Fruit fly (Drosophila melanogaster) whole organism, embryonic: ENCODE results near the gene CG14659.

Source experiments
- Atf-2 ChIP-seq: fragments of 200-800 bp; sonication (Bioruptor generic); optimal IDR thresholded peaks from 2 replicates; lab custom pipeline; 2016; ENCODE audit warnings: missing biosample characterization, missing genetic modification characterization
- CG10959 ChIP-seq: fragments of 200-800 bp; sonication (Bioruptor generic); IDR thresholded peaks from 2 replicates; pipeline ENCODE4 v1.3.6; 2022; ENCODE audit warnings: missing biosample characterization, missing genetic modification characterization
- CG11504 ChIP-seq: fragments of 200-800 bp; sonication (Bioruptor generic); optimal IDR thresholded peaks from 3 replicates; lab custom pipeline; 2019; ENCODE audit warnings: missing biosample characterization, mild to moderate bottlenecking, missing genetic modification characterization, moderate library complexity
- CG12104 ChIP-seq: fragments of 200-800 bp; sonication (Bioruptor generic); optimal IDR thresholded peaks from 3 replicates; lab custom pipeline; 2016; ENCODE audit warnings: missing biosample characterization, missing genetic modification characterization
- CG13624 ChIP-seq: fragments of 200-800 bp; sonication (Bioruptor generic); optimal IDR thresholded peaks from 2 replicates; lab custom pipeline; 2016; ENCODE audit warnings: missing biosample characterization, missing genetic modification characterization
- CG14050 ChIP-seq: fragments of 200-800 bp; sonication (Bioruptor generic); IDR thresholded peaks from 3 replicates; pipeline ENCODE4 v1.3.6; 2022; ENCODE audit warnings: missing biosample characterization, missing genetic modification characterization
- CG15073 ChIP-seq: fragments of 200-800 bp; sonication (Bioruptor generic); optimal IDR thresholded peaks from 2 replicates; lab custom pipeline; 2016; ENCODE audit warnings: missing biosample characterization, missing genetic modification characterization
- CG31441 ChIP-seq: fragments of 200-800 bp; sonication (Bioruptor generic); IDR thresholded peaks from 2 replicates; pipeline ENCODE4 v1.3.6; 2022; ENCODE audit warnings: missing biosample characterization, missing genetic modification characterization
- CG3281 ChIP-seq: fragments of 200-800 bp; sonication (Bioruptor generic); optimal IDR thresholded peaks from 3 replicates; lab custom pipeline; 2017; ENCODE audit warnings: missing biosample characterization, mild to moderate bottlenecking, missing genetic modification characterization
- CG3838 ChIP-seq: fragments of 200-800 bp; sonication (Bioruptor generic); optimal IDR thresholded peaks from 3 replicates; lab custom pipeline; 2016; ENCODE audit warnings: missing biosample characterization, missing genetic modification characterization
- CG4404 ChIP-seq: fragments of 200-800 bp; sonication (Bioruptor generic); IDR thresholded peaks from 2 replicates; pipeline ENCODE4 v1.3.6; 2022; ENCODE audit warnings: missing biosample characterization, missing genetic modification characterization
- CG7271 ChIP-seq: fragments of 200-800 bp; sonication (Bioruptor generic); optimal IDR thresholded peaks from 2 replicates; lab custom pipeline; 2018; ENCODE audit warnings: missing biosample characterization, mild to moderate bottlenecking, missing genetic modification characterization, moderate library complexity
- CG8089 ChIP-seq: fragments of 200-800 bp; sonication (Bioruptor generic); optimal IDR thresholded peaks from 3 replicates; lab custom pipeline; 2016; ENCODE audit warnings: missing biosample characterization, missing genetic modification characterization
- CG8478 ChIP-seq: fragments of >200 bp; optimal IDR thresholded peaks from 2 replicates; lab custom pipeline; 2018
- CG8924 ChIP-seq: fragments of 200-800 bp; optimal IDR thresholded peaks from 3 replicates; lab custom pipeline; 2019; ENCODE audit warnings: missing biosample characterization, mild to moderate bottlenecking, missing genetic modification characterization, moderate library complexity
- CG9817 ChIP-seq: fragments of 200-800 bp; sonication (Bioruptor generic); optimal IDR thresholded peaks from 2 replicates; lab custom pipeline; 2018; ENCODE audit warnings: missing biosample characterization, mild to moderate bottlenecking, missing genetic modification characterization, moderate library complexity
- Dad ChIP-seq: fragments of 200-800 bp; sonication (Bioruptor generic); optimal IDR thresholded peaks from 3 replicates; lab custom pipeline; 2016; ENCODE audit warnings: missing biosample characterization, missing genetic modification characterization
- HmgD ChIP-seq: fragments of 200-800 bp; sonication (Bioruptor generic); optimal IDR thresholded peaks from 3 replicates; lab custom pipeline; 2016; ENCODE audit warnings: missing biosample characterization, missing genetic modification characterization
- Jarid2 ChIP-seq: fragments of 200-800 bp; sonication (Bioruptor generic); optimal IDR thresholded peaks from 3 replicates; lab custom pipeline; 2017; ENCODE audit warnings: mild to moderate bottlenecking, missing biosample characterization, missing genetic modification reagents, missing genetic modification characterization
- Kr ChIP-seq: fragments of 200-800 bp; sonication (Bioruptor generic); optimal IDR thresholded peaks from 2 replicates; lab custom pipeline; 2017; ENCODE audit warnings: missing biosample characterization, mild to moderate bottlenecking, missing genetic modification characterization
- Med ChIP-seq: fragments of 200-800 bp; sonication (Bioruptor generic); peaks from one replicate; lab custom pipeline; 2016; ENCODE audit warnings: missing biosample characterization, missing genetic modification characterization, mild to moderate bottlenecking, inconsistent platforms, moderate library complexity
- NC2β ChIP-seq: fragments of 200-800 bp; sonication (Bioruptor generic); optimal IDR thresholded peaks from 2 replicates; lab custom pipeline; 2016; ENCODE audit warnings: missing biosample characterization, missing genetic modification characterization
- PHDP ChIP-seq: fragments of 200-800 bp; sonication (Bioruptor generic); optimal IDR thresholded peaks from 3 replicates; lab custom pipeline; 2018; ENCODE audit warnings: missing biosample characterization, mild to moderate bottlenecking, missing genetic modification characterization, moderate library complexity
- Pdp1 ChIP-seq, 2 experiments: fragments of 200-800 bp; sonication (Bioruptor generic); optimal IDR thresholded peaks; 3 replicates each; lab custom pipeline; 2016; ENCODE audit warnings: missing biosample characterization in 2 of 2, missing genetic modification characterization in 2 of 2, mild to moderate bottlenecking in 1 of 2, moderate library complexity in 1 of 2
- Sox100B ChIP-seq: fragments of 200-800 bp; sonication (Bioruptor generic); optimal IDR thresholded peaks from 3 replicates; lab custom pipeline; 2018; ENCODE audit warnings: missing biosample characterization, mild to moderate bottlenecking, missing genetic modification characterization
- Tbp ChIP-seq: fragments of >200 bp; optimal IDR thresholded peaks from 2 replicates; lab custom pipeline; 2018; ENCODE audit warnings: missing biosample characterization, missing genetic modification characterization
- ab ChIP-seq: fragments of 200-800 bp; sonication (Bioruptor generic); optimal IDR thresholded peaks from 2 replicates; lab custom pipeline; 2016; ENCODE audit warnings: missing biosample characterization, missing genetic modification characterization
- bowl ChIP-seq: fragments of 200-800 bp; sonication (Bioruptor generic); IDR thresholded peaks from 2 replicates; pipeline ENCODE4 v1.3.6; 2022; ENCODE audit warnings: missing biosample characterization, missing genetic modification characterization
- btn ChIP-seq: fragments of 200-800 bp; sonication (Bioruptor generic); optimal IDR thresholded peaks from 2 replicates; lab custom pipeline; 2016; ENCODE audit warnings: missing biosample characterization, missing genetic modification characterization
- chm ChIP-seq: fragments of 200-800 bp; sonication (Bioruptor generic); IDR thresholded peaks from 2 replicates; pipeline ENCODE4 v1.3.6; 2022; ENCODE audit warnings: missing biosample characterization, missing genetic modification characterization
- crc ChIP-seq: fragments of 200-800 bp; sonication (Bioruptor generic); optimal IDR thresholded peaks from 2 replicates; lab custom pipeline; 2016; ENCODE audit warnings: missing biosample characterization, missing genetic modification characterization
- danr ChIP-seq: fragments of 200-800 bp; sonication (Bioruptor generic); IDR thresholded peaks from 2 replicates; pipeline ENCODE4 v1.3.6; 2022; ENCODE audit warnings: missing biosample characterization, missing genetic modification characterization
- eve ChIP-seq, 2 experiments: fragments of >200 bp; optimal IDR thresholded peaks; 2 replicates each; lab custom pipeline; 2017; ENCODE audit warnings: missing biosample characterization in 2 of 2, missing genetic modification characterization in 2 of 2
- fd102C ChIP-seq: fragments of 200-800 bp; sonication (Bioruptor generic); optimal IDR thresholded peaks from 2 replicates; lab custom pipeline; 2018; ENCODE audit warnings: missing biosample characterization, mild to moderate bottlenecking, missing genetic modification characterization, moderate library complexity
- ftz-f1 ChIP-seq: fragments of 200-800 bp; sonication (Bioruptor generic); optimal IDR thresholded peaks from 2 replicates; lab custom pipeline; 2016; ENCODE audit warnings: missing biosample characterization, missing genetic modification characterization
- gro ChIP-seq: fragments of 200-800 bp; sonication (Bioruptor generic); optimal IDR thresholded peaks from 2 replicates; lab custom pipeline; 2016; ENCODE audit warnings: missing biosample characterization, missing genetic modification characterization
- h ChIP-seq: fragments of >200 bp; optimal IDR thresholded peaks from 2 replicates; lab custom pipeline; 2017
- ind ChIP-seq: fragments of 200-800 bp; sonication (Bioruptor generic); optimal IDR thresholded peaks from 3 replicates; lab custom pipeline; 2016; ENCODE audit warnings: missing biosample characterization, missing genetic modification characterization
- jing ChIP-seq: fragments of 200-800 bp; sonication (Bioruptor generic); optimal IDR thresholded peaks from 2 replicates; lab custom pipeline; 2018; ENCODE audit warnings: missing biosample characterization, mild to moderate bottlenecking, missing genetic modification characterization
- kah ChIP-seq: fragments of 200-800 bp; sonication (Bioruptor generic); optimal IDR thresholded peaks from 2 replicates; lab custom pipeline; 2018; ENCODE audit warnings: missing biosample characterization, mild to moderate bottlenecking, missing genetic modification characterization
- kni ChIP-seq: fragments of 200-800 bp; sonication (Bioruptor generic); optimal IDR thresholded peaks from 3 replicates; lab custom pipeline; 2017; ENCODE audit warnings: mild to moderate bottlenecking, missing biosample characterization, missing genetic modification reagents, missing genetic modification characterization
- lbe ChIP-seq: fragments of 200-800 bp; sonication (Bioruptor generic); optimal IDR thresholded peaks from 2 replicates; lab custom pipeline; 2016; ENCODE audit warnings: missing biosample characterization, mild to moderate bottlenecking, missing genetic modification characterization
- nerfin-2 ChIP-seq: fragments of 200-800 bp; sonication (Bioruptor generic); IDR thresholded peaks from 2 replicates; pipeline ENCODE4 v1.3.6; 2022; ENCODE audit warnings: missing biosample characterization, missing genetic modification characterization; ENCODE audit not compliant: partially characterized antibody
- nmo ChIP-seq: fragments of 200-800 bp; sonication (Bioruptor generic); optimal IDR thresholded peaks from 2 replicates; lab custom pipeline; 2018; ENCODE audit warnings: missing biosample characterization, mild to moderate bottlenecking, missing genetic modification characterization, moderate library complexity
- odd ChIP-seq: fragments of 200-800 bp; sonication (Bioruptor generic); optimal IDR thresholded peaks from 2 replicates; lab custom pipeline; 2017; ENCODE audit warnings: missing biosample characterization, mild to moderate bottlenecking, missing genetic modification characterization
- p53 ChIP-seq: fragments of 200-800 bp; sonication (Bioruptor generic); optimal IDR thresholded peaks from 2 replicates; lab custom pipeline; 2016; ENCODE audit warnings: missing biosample characterization, missing genetic modification characterization
- ranshi ChIP-seq: fragments of 200-800 bp; sonication (Bioruptor generic); IDR thresholded peaks from 2 replicates; pipeline ENCODE4 v1.3.6; 2022; ENCODE audit warnings: missing biosample characterization, missing genetic modification characterization
- repo ChIP-seq: fragments of 200-800 bp; sonication (Bioruptor generic); optimal IDR thresholded peaks from 2 replicates; lab custom pipeline; 2016; ENCODE audit warnings: missing biosample characterization, missing genetic modification characterization
- scrt ChIP-seq: fragments of 200-800 bp; sonication (Bioruptor generic); optimal IDR thresholded peaks from 2 replicates; lab custom pipeline; 2018; ENCODE audit warnings: missing biosample characterization, mild to moderate bottlenecking, missing genetic modification characterization, moderate library complexity
- slbo ChIP-seq: fragments of 200-800 bp; sonication (Bioruptor generic); IDR thresholded peaks from 2 replicates; pipeline ENCODE4 v1.3.6; 2022; ENCODE audit warnings: missing biosample characterization, missing genetic modification characterization
- tap ChIP-seq: fragments of 200-800 bp; optimal IDR thresholded peaks from 3 replicates; lab custom pipeline; 2019; ENCODE audit warnings: missing biosample characterization, mild to moderate bottlenecking, missing genetic modification characterization, moderate library complexity
- wdn ChIP-seq: fragments of 200-800 bp; sonication (Bioruptor generic); IDR thresholded peaks from 2 replicates; pipeline ENCODE4 v1.3.6; 2022; ENCODE audit warnings: missing biosample characterization, missing genetic modification characterization

Gene CG14659

DNA sequence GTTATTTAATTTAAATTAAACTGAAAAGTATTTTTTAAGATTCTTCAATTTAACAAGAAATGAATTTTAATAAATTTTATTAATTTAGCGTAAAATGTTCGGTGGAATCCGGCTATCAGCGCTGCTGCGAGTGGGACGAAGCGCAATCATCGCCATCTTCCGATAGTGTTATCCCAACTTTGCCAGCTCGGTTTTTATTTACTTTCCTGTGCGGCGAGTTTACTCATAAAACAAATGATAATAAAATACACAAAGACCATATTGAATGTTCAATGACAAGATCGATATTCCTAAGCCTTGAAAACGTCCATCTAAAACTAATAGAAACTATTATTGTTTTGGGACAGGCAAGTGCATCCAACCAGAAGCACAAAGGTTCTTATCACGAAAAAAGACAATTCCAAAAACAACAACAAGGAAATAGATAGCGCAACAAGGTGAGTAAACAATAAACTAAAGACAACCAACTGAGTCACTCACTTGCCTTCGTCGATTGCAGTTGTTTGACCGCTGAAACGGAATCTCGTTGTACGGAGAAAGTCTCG lies 17.9 kb downstream of the CG14659 start (continued):
- TF ChIP-seq slbo (GFP tag; lab: Robert Waterston, UW) (peak; percentile 81), ftz-f1 (no peak), jing (no peak), bowl (GFP tag; lab: Robert Waterston, UW) (no peak), danr (GFP tag; lab: Robert Waterston, UW) (no peak), NC2β (GFP tag; lab: Kevin White, UChicago) (peak; percentile 29), CG13624 (no peak), ind (GFP tag; lab: Kevin White, UChicago) (peak; percentile 30), tap (tag; lab: Kevin White, UChicago) (peak; percentile 58), nmo (peak; percentile 62), lbe (GFP tag; lab: Kevin White, UChicago) (peak; percentile 45), CG4404 (GFP tag; lab: Robert Waterston, UW) (peak; percentile 36; the same call in 1 of the 2 replicates), Pdp1 (GFP tag; optimal IDR thresholded peaks at IDR 0.05; lab: Kevin White, UChicago) (peak in 1 of 2 experiments; percentile 60), repo (GFP tag; lab: Kevin White, UChicago) (no peak), CG14050 (GFP tag; lab: Robert Waterston, UW) (no peak), PHDP (peak; percentile 75), Tbp (GFP tag; lab: Kevin White, UChicago) (no peak), CG3281 (GFP tag; lab: Kevin White, UChicago) (peak; percentile 52), Sox100B (GFP tag; lab: Kevin White, UChicago) (peak; percentile 74), CG3838 (no peak), ranshi (GFP tag; lab: Robert Waterston, UW) (peak; percentile 54), CG31441 (GFP tag; lab: Robert Waterston, UW) (no peak; the same call in 1 of the 2 replicates), gro (GFP tag; lab: Kevin White, UChicago) (no peak), kni (GFP tag; lab: Kevin White, UChicago) (peak; percentile 87), scrt (GFP tag; lab: Kevin White, UChicago) (peak; percentile 55), nerfin-2 (GFP tag; lab: Robert Waterston, UW) (peak; percentile 41; the same call in 1 of the 2 replicates), Kr (GFP tag; lab: Kevin White, UChicago) (peak; percentile 23), eve (GFP tag; optimal IDR thresholded peaks at IDR 0.05; lab: Kevin White, UChicago) (no peak), Atf-2 (GFP tag; lab: Kevin White, UChicago) (no peak), btn (no peak), odd (GFP tag; lab: Kevin White, UChicago) (peak; percentile 81), CG8089 (GFP tag; lab: Kevin White, UChicago) (peak; percentile 55), CG15073 (GFP tag; lab: Kevin White, UChicago) (no peak), ab (GFP tag; lab: Kevin White, UChicago) (no peak), Dad (GFP tag; lab: Kevin White, UChicago) (peak; percentile 5), HmgD (GFP tag; lab: Kevin White, UChicago) (no peak), crc (GFP tag; lab: Kevin White, UChicago) (no peak), Med (GFP tag; lab: Kevin White, UChicago) (peak; percentile 89), CG9817 (peak; percentile 58), CG10959 (GFP tag; lab: Robert Waterston, UW) (peak; percentile 58; the same call in 1 of the 2 replicates), kah (peak; percentile 70), CG12104 (GFP tag; lab: Kevin White, UChicago) (peak; percentile 49), p53 (GFP tag; lab: Kevin White, UChicago) (no peak), wdn (GFP tag; lab: Robert Waterston, UW) (no peak), CG11504 (tag; lab: Kevin White, UChicago) (no peak), CG8478 (lab: Kevin White, UChicago) (no peak), CG7271 (tag; lab: Kevin White, UChicago) (peak; percentile 12), Jarid2 (GFP tag; lab: Kevin White, UChicago) (no peak), chm (GFP tag; lab: Robert Waterston, UW) (peak; percentile 79), h (no peak), CG8924 (tag; lab: Kevin White, UChicago) (peak; percentile 67), fd102C (GFP tag; lab: Kevin White, UChicago) (no peak)
